Fruit fly (Drosophila melanogaster): ENCODE measurements around the gene temp.

The temp gene

dm6 chrX:2278782-2279304 is 16.5 kb upstream of the temp start:
- TF ChIP-seq N (GFP tag; optimal IDR thresholded peaks at IDR 0.05) (no peak), brk (GFP tag; optimal IDR thresholded peaks at IDR 0.05) (no peak), fru (GFP tag; optimal IDR thresholded peaks at IDR 0.05) (no peak), foxo (GFP tag; optimal IDR thresholded peaks at IDR 0.05) (no peak), ey (GFP tag; optimal IDR thresholded peaks at IDR 0.05) (no peak), tai (GFP tag; optimal IDR thresholded peaks at IDR 0.05) (no peak), Jra (GFP tag; optimal IDR thresholded peaks at IDR 0.05) (no peak), dl (GFP tag; optimal IDR thresholded peaks at IDR 0.05; ENCODE audit: insufficient read depth in 1 of 2, partially characterized antibody in 2 of 2) (no peak), dsf (GFP tag; optimal IDR thresholded peaks at IDR 0.05; ENCODE audit: borderline replicate concordance) (no peak), jim (GFP tag; optimal IDR thresholded peaks at IDR 0.05) (no peak), pan (optimal IDR thresholded peaks at IDR 0.05) (no peak), GATAd (GFP tag; optimal IDR thresholded peaks at IDR 0.05) (no peak), Hnf4 (GFP tag; optimal IDR thresholded peaks at IDR 0.05) (no peak), OdsH (GFP tag; optimal IDR thresholded peaks at IDR 0.05) (no peak), Abd-B (GFP tag; optimal IDR thresholded peaks at IDR 0.05) (no peak), h (GFP tag; optimal IDR thresholded peaks at IDR 0.05) (no peak)

- TF ChIP-seq woc (GFP tag; optimal IDR thresholded peaks at IDR 0.05) (no peak), sage (GFP tag; optimal IDR thresholded peaks at IDR 0.05) (no peak), Myc (optimal IDR thresholded peaks at IDR 0.05) (no peak), br (GFP tag; optimal IDR thresholded peaks at IDR 0.05) (no peak), dsf (GFP tag; optimal IDR thresholded peaks at IDR 0.05; ENCODE audit: borderline replicate concordance) (no peak)
These were observed 13.0 kb upstream of the temp start, which contains the start of gene Vml for dm6 chrX:2275249-2275872. Gene Vml, plus strand, starts transcription at chrX:2275822.

- TF ChIP-seq dmrt93B (GFP tag; optimal IDR thresholded peaks at IDR 0.05), result no peak
- no peak for TF ChIP-seq N (GFP tag; optimal IDR thresholded peaks at IDR 0.05)
- peak; percentile 50 for TF ChIP-seq Sp1 (GFP tag; optimal IDR thresholded peaks at IDR 0.05)
- no peak for TF ChIP-seq sv (GFP tag; optimal IDR thresholded peaks at IDR 0.05)
- TF ChIP-seq Vsx2 (GFP tag; optimal IDR thresholded peaks at IDR 0.05; ENCODE audit: partially characterized antibody), result no peak
- no peak for TF ChIP-seq usp (GFP tag; optimal IDR thresholded peaks at IDR 0.05)
- TF ChIP-seq Hr83 (GFP tag; optimal IDR thresholded peaks at IDR 0.05; ENCODE audit: poor library complexity, severe bottlenecking), result no peak
- no peak for TF ChIP-seq Rel (GFP tag; optimal IDR thresholded peaks at IDR 0.05)
- peak; percentile 52 for TF ChIP-seq Rel (tag; optimal IDR thresholded peaks at IDR 0.05)
- no peak for TF ChIP-seq dl (GFP tag; optimal IDR thresholded peaks at IDR 0.05; ENCODE audit: insufficient read depth in 1 of 2, partially characterized antibody in 2 of 2)
- no peak for TF ChIP-seq brk (GFP tag; optimal IDR thresholded peaks at IDR 0.05)
- TF ChIP-seq jim (GFP tag; optimal IDR thresholded peaks at IDR 0.05), result peak; percentile 88
- no peak for TF ChIP-seq fru (GFP tag; optimal IDR thresholded peaks at IDR 0.05)
- no peak for TF ChIP-seq sage (GFP tag; optimal IDR thresholded peaks at IDR 0.05)
- TF ChIP-seq woc (GFP tag; optimal IDR thresholded peaks at IDR 0.05), result no peak
- TF ChIP-seq br (GFP tag; optimal IDR thresholded peaks at IDR 0.05), result no peak
- TF ChIP-seq lola (GFP tag; optimal IDR thresholded peaks at IDR 0.05), result no peak
- TF ChIP-seq ey (GFP tag; optimal IDR thresholded peaks at IDR 0.05), result no peak
- TF ChIP-seq tai (GFP tag; optimal IDR thresholded peaks at IDR 0.05), result no peak
- peak; percentile 12 for TF ChIP-seq h (GFP tag; optimal IDR thresholded peaks at IDR 0.05)
- no peak for TF ChIP-seq foxo (GFP tag; optimal IDR thresholded peaks at IDR 0.05)
- no peak for TF ChIP-seq CG32264 (GFP tag; optimal IDR thresholded peaks at IDR 0.05)
- TF ChIP-seq dsf (GFP tag; optimal IDR thresholded peaks at IDR 0.05; ENCODE audit: borderline replicate concordance), result no peak
- TF ChIP-seq psq (GFP tag; optimal IDR thresholded peaks at IDR 0.05), result peak; percentile 30
- TF ChIP-seq Hnf4 (GFP tag; optimal IDR thresholded peaks at IDR 0.05), result no peak
- TF ChIP-seq pan (optimal IDR thresholded peaks at IDR 0.05), result no peak
- TF ChIP-seq Dif (GFP tag; optimal IDR thresholded peaks at IDR 0.05; ENCODE audit: partially characterized antibody), result no peak
- TF ChIP-seq HLH106 (tag; optimal IDR thresholded peaks at IDR 0.05), result peak; percentile 15
- no peak for TF ChIP-seq Abd-B (GFP tag; optimal IDR thresholded peaks at IDR 0.05)
- TF ChIP-seq CrebA (GFP tag; optimal IDR thresholded peaks at IDR 0.05; ENCODE audit: borderline replicate concordance), result no peak
- no peak for TF ChIP-seq GATAd (GFP tag; optimal IDR thresholded peaks at IDR 0.05)
- no peak for TF ChIP-seq Dfd (GFP tag; optimal IDR thresholded peaks at IDR 0.05)
- TF ChIP-seq Myc (optimal IDR thresholded peaks at IDR 0.05), result no peak
- TF ChIP-seq Mio (GFP tag; optimal IDR thresholded peaks at IDR 0.05), result no peak
- TF ChIP-seq CG9705 (GFP tag; optimal IDR thresholded peaks at IDR 0.05), result no peak
- no peak for TF ChIP-seq OdsH (GFP tag; optimal IDR thresholded peaks at IDR 0.05)
- TF ChIP-seq Hr78 (GFP tag; optimal IDR thresholded peaks at IDR 0.05), result no peak
- TF ChIP-seq rgr (GFP tag; optimal IDR thresholded peaks at IDR 0.05), result no peak
- TF ChIP-seq Jra (GFP tag; optimal IDR thresholded peaks at IDR 0.05), result no peak
These were observed 12.4 kb upstream of the temp start, which contains the start of gene Grp170 for dm6 chrX:2274704-2275199. Gene Grp170, minus strand, starts transcription at chrX:2275068.

Data from whole organism, wandering third instar larva.